Fruit fly (Drosophila melanogaster): ENCODE results near the gene CG6700.

- TF ChIP-seq psq (optimal IDR thresholded peaks at IDR 0.05) (no peak), pan (optimal IDR thresholded peaks at IDR 0.05) (no peak), CG8478 (optimal IDR thresholded peaks at IDR 0.05) (no peak), Dll (optimal IDR thresholded peaks at IDR 0.05) (no peak), EcR (GFP tag; optimal IDR thresholded peaks at IDR 0.05) (no peak)
Measured at dm6 chr2L:10791343-10791742, 51.1 kb downstream of the CG6700 start.
